Fruit fly (Drosophila melanogaster): ENCODE results near the gene Wnt6.

- TF ChIP-seq h (optimal IDR thresholded peaks at IDR 0.05) (no peak), insv (optimal IDR thresholded peaks at IDR 0.05) (no peak), psq (optimal IDR thresholded peaks at IDR 0.05) (no peak), Myc (optimal IDR thresholded peaks at IDR 0.05) (no peak), Sin3A (optimal IDR thresholded peaks at IDR 0.05) (no peak), ttk (optimal IDR thresholded peaks at IDR 0.05) (no peak)
These were observed 33.5 kb upstream of the Wnt6 start for dm6 chr2L:7300004-7300403.

Data from Kc167 (cell line).